Fruit fly (Drosophila melanogaster): Measurements from ENCODE around the gene CG10177.

DNA sequence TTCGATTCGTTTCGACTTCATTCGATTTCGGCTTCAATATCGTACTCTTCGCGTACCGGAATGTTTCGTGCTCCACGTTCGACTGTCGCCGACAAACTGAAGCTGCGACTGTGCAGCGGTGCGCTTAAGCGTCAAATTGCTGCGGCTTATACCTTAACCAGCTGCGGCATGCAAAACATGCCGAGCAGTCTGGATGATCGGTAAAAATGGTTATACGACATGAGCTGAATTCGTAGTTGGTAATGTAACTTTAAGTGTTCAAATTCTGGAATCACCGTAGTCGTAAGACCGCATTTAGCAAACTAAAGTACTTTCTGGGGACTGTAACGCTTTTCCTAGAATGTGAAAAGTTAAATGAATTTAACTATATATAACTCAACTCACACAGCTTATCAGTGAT, 9.5 kb upstream of the CG10177 start, which contains the start of gene CG10175:
- TF ChIP-seq CTCF (optimal IDR thresholded peaks at IDR 0.05) = no peak
- TF ChIP-seq CG8478 (optimal IDR thresholded peaks at IDR 0.05) = no peak

Measured in S2 (cell line).